Worm (Caenorhabditis elegans) whole organism, early embryonic: ENCODE results near the gene Y42A5A.3.

Experiments
- F13C5.2 ChIP-seq: sonication (generic microtip); optimal IDR thresholded peaks from 2 replicates; lab custom pipeline; 2017; ENCODE audit warnings: mild to moderate bottlenecking, missing genetic modification characterization, inconsistent platforms, missing compliant biosample characterization
- aly-1 ChIP-seq: sonication (generic microtip); optimal IDR thresholded peaks from 2 replicates; lab custom pipeline; 2016; ENCODE audit warnings: missing genetic modification characterization, missing compliant biosample characterization
- ama-1 ChIP-seq: fragments of 150-350 bp; optimal IDR thresholded peaks from 2 replicates; lab custom pipeline; 2014
- ceh-36 ChIP-seq: sonication (generic microtip); optimal IDR thresholded peaks from 2 replicates; lab custom pipeline; 2016; ENCODE audit warnings: missing genetic modification characterization, inconsistent platforms, missing compliant biosample characterization
- flt-1 ChIP-seq: fragments of 200-800 bp; sonication (Bioruptor generic); IDR thresholded peaks from 2 replicates; pipeline ENCODE4 v1.3.6; 2022; ENCODE audit warnings: missing genetic modification characterization, missing compliant biosample characterization
- scrt-1 ChIP-seq: fragments of 200-800 bp; sonication (Bioruptor generic); IDR thresholded peaks from 2 replicates; pipeline ENCODE4 v1.3.6; 2022; ENCODE audit warnings: missing genetic modification characterization, missing compliant biosample characterization
- tbx-11 ChIP-seq: fragments of 200-800 bp; sonication (Bioruptor generic); IDR thresholded peaks from 2 replicates; pipeline ENCODE4 v1.3.6; 2022; ENCODE audit warnings: missing genetic modification characterization, missing compliant biosample characterization

- TF ChIP-seq ama-1 (lab: Kevin White, UChicago) (no peak), flt-1 (GFP tag; lab: Robert Waterston, UW) (no peak), F13C5.2 (tag; lab: Kevin White, UChicago) (no peak), aly-1 (tag; lab: Kevin White, UChicago) (no peak), ceh-36 (no peak), scrt-1 (GFP tag; lab: Robert Waterston, UW) (no peak), tbx-11 (GFP tag; lab: Robert Waterston, UW) (no peak)
These were observed 24.3 kb downstream of the Y42A5A.3 start for ce11 chrV:11071453-11071852.
